Worm (Caenorhabditis elegans) whole organism, L4/young adult: ENCODE measurements around the gene T05A8.3.

Experiments
- W03F9.2 ChIP-seq: fragments of 150-350 bp; optimal IDR thresholded peaks from 2 replicates; lab custom pipeline; 2014; ENCODE audit warnings: missing biosample characterization, missing genetic modification characterization
- dao-5 ChIP-seq: sonication (generic microtip); optimal IDR thresholded peaks from 2 replicates; lab custom pipeline; 2016; ENCODE audit warnings: missing genotype, missing genetic modification characterization, moderate library complexity, missing compliant biosample characterization
- him-1 ChIP-seq: sonication (generic microtip); optimal IDR thresholded peaks from 2 replicates; lab custom pipeline; 2016; ENCODE audit warnings: missing genotype, missing genetic modification reagents, missing genetic modification characterization, missing compliant biosample characterization

Gene T05A8.3

DNA sequence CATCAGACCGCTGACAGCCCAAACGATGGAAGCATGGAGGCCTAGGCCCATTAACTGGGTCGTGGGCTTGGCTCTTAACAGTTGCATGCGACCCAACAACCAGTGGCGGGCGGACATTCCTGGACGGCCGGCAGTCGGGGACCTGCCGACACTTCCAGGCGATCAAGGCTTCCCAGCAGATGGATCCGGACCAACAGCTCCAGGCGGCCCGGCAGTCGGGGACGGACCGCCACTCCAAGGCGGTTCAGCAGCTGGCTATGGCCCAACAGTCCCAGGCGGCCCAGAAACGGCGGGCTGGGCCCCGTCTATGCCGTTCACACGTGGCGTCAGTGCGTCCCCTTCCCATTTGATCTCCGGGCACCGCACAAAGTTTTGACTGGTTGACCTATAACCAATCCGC is 24.2 kb upstream of the T05A8.3 start:
- no peak for TF ChIP-seq him-1 (tag; lab: Kevin White, UChicago)

DNA sequence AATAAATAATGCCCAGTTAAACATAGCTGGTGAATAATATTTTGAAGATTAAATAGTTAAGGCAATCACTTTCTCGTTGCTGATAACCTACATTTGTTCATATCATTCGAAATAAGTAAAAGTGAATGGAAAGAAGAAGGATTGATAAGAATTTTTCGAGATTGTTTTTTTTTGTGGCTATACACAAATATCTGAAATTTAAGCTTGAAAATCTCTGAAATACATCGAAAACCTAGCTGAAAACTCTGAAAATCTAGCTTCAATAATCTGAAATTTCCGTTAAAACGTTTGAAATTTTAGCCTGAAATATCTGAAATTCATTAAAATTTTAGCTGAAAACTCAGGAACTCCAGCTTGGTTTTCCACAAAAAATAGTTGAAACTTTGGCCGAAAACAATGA is 22.4 kb upstream of the T05A8.3 start, which contains the start of gene T05A8.6:
T05A8.6 (minus strand) TSS at position 101 of the 400 bp plus-strand sequence.
- no peak for TF ChIP-seq dao-5
- TF ChIP-seq him-1 (tag; lab: Kevin White, UChicago), result no peak
- TF ChIP-seq W03F9.2, result no peak

DNA sequence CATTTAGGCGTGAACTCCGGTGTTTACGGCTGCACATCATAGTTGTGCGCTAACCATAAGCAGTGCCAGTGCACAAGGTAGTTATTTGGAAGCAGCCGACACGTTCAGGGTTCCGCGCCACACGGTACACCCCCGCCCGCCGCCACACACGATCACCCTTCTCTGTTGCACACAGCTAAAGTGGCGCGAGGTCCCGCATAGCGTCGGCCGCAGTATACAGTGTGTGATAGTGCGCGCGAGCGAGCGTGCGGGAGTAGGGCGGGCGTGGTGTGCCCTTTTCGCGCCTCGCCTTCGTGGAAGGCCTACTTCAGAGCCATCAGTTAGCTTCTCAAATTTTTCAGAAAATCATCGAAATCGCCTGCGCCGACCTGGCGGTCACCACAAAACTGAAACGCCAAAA is 19.7 kb upstream of the T05A8.3 start:
- no peak for TF ChIP-seq W03F9.2
- no peak for TF ChIP-seq him-1 (tag; lab: Kevin White, UChicago)
- no peak for TF ChIP-seq dao-5

DNA sequence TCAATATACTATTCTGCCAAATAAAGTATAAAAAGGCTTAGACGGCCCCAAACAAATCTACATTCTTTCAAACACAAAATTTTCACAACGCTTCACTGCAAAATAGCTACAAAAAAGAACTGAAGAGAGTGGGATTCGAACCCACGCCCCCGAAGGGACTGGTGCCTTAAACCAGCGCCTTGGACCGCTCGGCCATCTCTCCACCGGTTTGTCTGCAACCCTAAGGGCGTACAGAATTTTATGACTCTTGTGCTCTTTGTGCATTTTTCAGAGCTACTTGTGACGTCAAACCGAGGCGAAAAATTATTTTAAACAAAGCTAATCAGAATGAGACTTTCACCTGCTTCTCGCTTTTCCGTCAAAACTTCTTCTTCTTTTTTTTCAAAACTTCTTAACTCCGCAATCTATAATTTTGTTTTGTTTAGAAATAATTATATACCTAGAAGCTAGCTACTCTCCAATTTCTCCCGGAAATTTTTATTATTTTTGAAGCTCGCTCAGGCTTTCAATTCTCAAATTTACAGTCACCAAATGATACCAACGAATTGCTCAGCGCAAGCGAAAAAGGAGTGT is 19.0 kb upstream of the T05A8.3 start, which contains the start of gene T05A8.8:
T05A8.8 (plus strand) TSS at position 523 of the 573 bp plus-strand sequence.
- TF ChIP-seq him-1 (tag; lab: Kevin White, UChicago) (no peak), W03F9.2 (no peak), dao-5 (no peak)

DNA sequence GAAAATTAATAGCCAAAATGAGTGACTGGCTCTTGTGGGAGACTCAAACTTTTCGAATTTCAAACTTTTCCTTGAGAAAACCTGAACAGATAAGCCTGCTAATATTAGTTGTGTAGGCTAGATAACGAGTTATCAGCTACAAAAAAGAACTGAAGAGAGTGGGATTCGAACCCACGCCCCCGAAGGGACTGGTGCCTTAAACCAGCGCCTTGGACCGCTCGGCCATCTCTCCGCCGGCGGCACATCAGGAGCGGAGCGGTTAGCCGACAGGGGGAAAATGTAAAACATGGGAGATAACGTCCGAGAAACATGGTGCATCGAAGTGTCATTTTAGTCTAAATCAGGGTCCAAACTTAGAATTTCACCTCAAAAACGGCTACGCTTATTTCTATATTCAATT is 18.4 kb upstream of the T05A8.3 start:
- no peak for TF ChIP-seq dao-5
- TF ChIP-seq him-1 (tag; lab: Kevin White, UChicago), result no peak
- TF ChIP-seq W03F9.2, result no peak

DNA sequence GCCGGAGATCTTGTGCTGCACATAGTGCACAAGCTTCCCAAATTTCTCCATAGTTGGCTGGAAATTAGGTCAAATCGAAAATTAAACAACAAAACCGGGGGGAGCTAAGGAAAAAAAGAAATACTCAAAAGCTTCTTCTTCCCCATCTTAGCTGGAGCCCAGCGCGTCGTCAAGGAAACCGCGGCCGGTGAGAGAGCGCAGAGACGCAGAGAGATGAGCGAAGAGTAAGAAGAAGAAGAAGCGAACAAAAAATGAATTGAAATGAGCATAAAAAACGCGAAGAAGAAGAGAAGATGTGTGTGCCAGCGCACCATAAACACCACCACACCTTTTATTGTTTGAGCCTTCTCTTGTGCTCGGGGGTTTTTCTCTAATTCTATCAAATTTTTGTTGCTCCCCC is 18.0 kb upstream of the T05A8.3 start, which contains the start of gene wdr-31:
wdr-31 (minus strand) TSS at position 101 of the 400 bp plus-strand sequence.
- no peak for TF ChIP-seq dao-5
- TF ChIP-seq W03F9.2, result no peak
- no peak for TF ChIP-seq him-1 (tag; lab: Kevin White, UChicago)

DNA sequence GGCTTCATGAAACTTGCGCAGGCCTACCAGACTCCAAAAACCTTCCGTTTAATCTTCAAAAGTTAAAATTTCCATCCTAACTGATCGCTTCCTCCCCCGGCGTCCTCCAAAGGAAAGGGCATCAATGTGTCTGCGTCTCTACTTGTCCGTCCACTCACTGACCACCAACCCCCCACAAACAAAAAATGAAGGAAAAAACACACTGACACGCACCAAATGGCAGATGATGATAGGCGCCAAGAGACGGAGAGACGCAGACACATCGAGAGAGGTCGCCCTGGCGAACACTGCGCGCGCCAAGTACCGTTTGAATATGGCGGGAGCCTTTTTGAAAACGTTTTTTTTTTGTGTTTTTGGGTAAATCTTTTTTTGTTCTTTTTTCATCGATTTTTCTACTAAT is 17.5 kb upstream of the T05A8.3 start:
- TF ChIP-seq dao-5, result no peak
- no peak for TF ChIP-seq W03F9.2
- TF ChIP-seq him-1 (tag; lab: Kevin White, UChicago), result no peak

DNA sequence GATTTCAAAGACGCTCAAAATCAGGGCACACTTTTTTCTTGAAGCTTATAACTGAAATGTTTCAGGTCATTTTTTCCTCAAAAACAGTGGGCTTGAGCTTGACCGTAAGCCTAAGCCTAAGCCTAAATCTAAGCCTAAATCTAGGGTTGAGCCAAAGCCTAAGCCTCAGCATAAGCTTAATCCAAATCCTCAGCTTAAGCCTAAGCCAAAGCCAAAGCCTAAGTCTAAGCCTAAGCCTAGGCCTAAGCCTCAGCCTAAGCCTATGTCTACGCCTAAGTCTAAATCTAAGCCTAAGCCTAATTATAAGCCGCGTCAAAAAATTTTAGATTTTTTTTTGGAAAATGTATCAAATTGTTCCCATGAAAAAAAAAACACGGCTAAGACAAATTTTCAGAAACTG is 17.0 kb upstream of the T05A8.3 start:
- TF ChIP-seq W03F9.2 (no peak), him-1 (tag; lab: Kevin White, UChicago) (no peak), dao-5 (no peak)

DNA sequence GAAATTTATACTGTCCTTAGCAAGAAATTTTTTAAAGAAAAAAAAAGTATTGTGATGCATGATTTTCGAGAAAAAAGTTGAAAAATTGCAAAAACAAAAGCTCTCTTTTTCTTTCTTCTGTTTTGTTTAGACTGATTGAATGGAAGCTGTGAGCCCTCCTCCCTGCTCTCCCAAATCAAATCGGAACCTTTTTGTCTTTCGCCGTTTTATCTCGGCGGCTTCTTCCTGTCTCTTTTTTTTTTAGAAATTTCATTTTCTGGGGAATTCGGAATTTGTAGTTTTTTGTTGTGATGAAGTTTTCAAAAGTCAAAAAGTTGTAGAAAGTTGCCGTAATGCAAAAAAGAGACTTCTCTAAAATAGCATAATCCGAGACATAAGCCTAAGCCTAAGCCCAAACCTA is 13.4 kb upstream of the T05A8.3 start:
- TF ChIP-seq W03F9.2 (no peak), him-1 (tag; lab: Kevin White, UChicago) (no peak), dao-5 (no peak)

DNA sequence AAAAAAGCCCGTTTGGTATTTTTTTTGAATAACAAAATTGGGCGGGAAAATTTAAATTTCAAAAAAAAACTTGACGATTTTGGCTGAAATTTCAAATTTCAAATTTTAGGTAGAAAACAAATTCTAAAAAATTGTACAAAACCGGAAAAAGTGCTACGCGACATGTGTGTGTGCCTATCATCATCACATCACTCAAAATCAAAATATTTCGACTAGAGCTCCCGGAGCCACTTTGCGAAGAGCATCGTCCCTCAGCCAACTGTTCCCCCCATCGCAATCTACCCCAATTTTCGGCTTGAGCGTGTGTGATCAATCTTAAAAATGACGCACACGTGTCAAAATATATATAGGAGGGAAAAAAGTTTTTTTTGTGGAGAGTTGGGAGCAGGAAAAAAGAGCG is 9.5 kb upstream of the T05A8.3 start:
- TF ChIP-seq W03F9.2 (no peak), him-1 (tag; lab: Kevin White, UChicago) (no peak), dao-5 (no peak)

DNA sequence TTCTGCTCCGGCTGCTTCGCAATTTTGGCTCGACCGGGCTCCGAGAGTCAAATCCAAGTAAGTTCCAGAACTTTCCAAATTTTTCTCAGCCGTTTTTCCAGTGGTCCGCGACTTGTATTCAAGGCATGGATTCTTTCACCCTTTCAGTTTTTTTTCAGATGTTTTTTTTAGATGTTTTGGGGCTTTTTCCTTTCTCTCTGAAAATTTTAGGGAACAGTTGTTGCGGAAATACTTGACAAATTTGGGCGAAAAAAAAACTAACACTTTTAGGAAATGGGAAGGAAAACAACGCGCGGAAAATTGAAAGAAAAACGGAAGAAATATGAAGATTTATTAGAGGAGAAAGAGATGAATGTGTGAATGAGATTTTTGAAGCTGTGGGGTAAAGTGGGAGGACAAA is 8.3 kb upstream of the T05A8.3 start, which contains the start of the genes T05A8.11 and nep-2:
T05A8.11 (minus strand) TSS at position 101 of the 400 bp plus-strand sequence.
nep-2 (minus strand) TSS at position 192 of the 400 bp plus-strand sequence.
- no peak for TF ChIP-seq him-1 (tag; lab: Kevin White, UChicago)
- TF ChIP-seq dao-5, result no peak
- TF ChIP-seq W03F9.2, result no peak

DNA sequence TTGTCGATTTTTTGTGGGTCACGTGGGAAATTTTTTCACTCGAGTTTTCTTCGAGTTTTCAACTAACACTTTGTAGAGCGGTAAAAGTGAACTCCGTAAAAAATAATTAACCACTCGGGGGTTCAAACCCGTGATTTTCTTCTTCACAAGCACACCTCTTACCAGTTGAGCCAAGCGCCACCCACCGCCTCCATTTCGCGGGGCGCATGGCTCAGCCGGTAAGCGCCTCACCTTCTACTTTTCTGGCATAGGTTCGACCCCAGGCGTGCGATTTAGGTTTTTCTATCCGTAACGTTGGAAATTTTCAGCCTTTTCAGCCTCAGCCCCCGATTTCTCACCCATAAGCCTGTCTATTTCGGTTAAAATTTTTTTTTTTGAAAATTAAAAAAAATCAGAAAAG is 4.8 kb upstream of the T05A8.3 start:
- TF ChIP-seq him-1 (tag; lab: Kevin White, UChicago) (no peak), dao-5 (no peak), W03F9.2 (no peak)

DNA sequence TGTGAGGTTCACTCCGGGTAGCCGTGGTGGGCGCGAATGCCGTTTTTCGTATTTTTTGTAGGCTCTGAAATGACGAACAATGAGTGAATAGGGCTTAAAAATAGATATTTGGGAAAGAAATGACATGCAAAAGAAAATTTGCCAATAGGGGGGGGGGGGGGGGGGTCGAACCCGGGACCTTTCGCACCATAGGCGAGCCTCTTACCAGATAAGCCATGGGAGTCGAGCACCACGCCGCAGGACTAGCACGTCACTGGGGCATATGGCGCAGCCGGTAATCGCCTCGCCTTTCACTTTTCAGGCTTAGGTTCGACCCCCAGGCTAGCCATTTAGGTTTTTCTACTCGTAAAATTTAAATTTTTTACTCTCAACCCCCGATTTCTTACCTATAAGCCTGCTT is 2.0 kb upstream of the T05A8.3 start:
- TF ChIP-seq him-1 (tag; lab: Kevin White, UChicago) (no peak), W03F9.2 (no peak), dao-5 (no peak)

DNA sequence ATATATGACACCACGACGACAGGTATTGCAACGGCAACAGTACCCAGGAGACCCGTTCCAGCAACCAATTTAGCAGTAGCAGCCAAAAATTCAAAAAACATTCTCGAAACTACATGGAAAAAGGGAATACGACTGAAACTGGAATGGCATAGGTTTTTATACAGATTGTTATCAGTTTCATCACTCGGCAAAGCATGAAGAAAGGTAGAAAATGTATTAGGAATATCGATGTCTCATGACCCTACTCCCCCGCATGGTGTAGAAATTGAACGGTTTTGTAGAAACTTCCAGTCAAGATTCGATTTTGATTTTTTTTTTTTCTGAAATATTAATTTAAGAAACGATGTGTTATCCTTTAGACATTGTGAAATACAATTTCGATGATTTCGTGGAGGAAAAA is 6.3 kb downstream of the T05A8.3 start, which contains the start of gene T05A8.2:
T05A8.2 (minus strand) TSS at position 101 of the 400 bp plus-strand sequence.
- TF ChIP-seq W03F9.2 (no peak), him-1 (tag; lab: Kevin White, UChicago) (no peak), dao-5 (no peak)

DNA sequence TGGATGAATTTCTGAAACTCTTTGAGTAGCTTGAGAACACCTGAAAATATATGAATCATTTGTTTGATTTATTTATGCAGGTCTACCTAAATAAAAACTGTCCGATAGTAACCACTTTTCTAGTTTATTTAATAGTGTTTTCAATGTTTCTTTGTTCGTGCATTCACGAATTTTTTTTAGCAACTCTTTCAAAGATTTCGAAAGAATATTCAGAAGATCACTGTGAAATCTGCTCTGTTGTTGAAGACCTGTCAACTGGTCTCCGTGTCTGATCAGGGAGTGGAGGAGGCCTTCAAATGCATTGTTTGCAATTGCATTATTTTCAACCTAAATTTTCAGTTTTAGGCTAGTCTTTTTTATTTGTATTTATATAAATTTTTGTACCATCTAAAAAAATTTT is 7.3 kb downstream of the T05A8.3 start, which contains the start of gene T05A8.1:
T05A8.1 (minus strand) TSS at position 101 of the 400 bp plus-strand sequence.
- TF ChIP-seq dao-5 (no peak), him-1 (tag; lab: Kevin White, UChicago) (no peak)

DNA sequence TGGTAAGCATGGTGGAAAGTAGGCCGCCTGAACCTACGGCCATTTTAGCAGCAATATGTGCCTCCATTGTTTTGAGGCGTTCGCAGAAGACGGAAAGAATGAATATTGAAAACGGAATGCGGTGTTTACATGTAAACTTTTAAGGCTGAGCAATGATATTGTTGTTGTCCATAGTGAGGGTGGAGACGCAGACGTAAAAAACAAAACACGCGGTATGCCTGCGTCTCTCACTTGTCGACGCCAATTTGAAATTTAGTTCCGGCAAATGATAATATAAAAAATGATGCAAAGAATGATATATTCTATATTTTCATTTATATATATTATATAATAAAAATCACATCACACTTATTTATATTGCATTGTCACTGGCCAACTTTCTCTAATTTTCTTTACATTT is 9.4 kb downstream of the T05A8.3 start, which contains the start of gene Y47G7B.2:
Y47G7B.2 (minus strand) TSS at position 143 of the 400 bp plus-strand sequence.
- TF ChIP-seq W03F9.2 (no peak), him-1 (tag; lab: Kevin White, UChicago) (no peak), dao-5 (no peak)
